Worm (Caenorhabditis elegans): ENCODE data around the gene nlp-78.

nlp-78 gene

DNA sequence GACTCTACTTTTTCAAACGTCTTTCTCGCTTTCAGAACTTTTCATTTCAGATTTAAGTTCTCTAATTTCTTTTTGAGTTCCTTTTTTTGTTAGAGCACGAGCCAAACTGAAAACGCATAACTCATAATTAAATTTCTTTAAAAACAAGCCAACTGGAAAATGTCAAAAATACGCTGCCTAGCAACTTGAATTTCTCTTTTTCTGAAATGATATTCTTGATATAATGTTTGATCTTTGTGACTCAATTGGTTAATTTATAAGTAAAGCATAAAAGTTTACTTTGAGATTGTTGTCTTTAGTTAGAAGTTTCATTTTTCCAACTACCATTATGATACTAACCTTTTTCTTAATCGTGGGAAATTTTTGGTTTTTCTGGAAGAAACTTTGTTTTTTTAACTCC, 5.1 kb downstream of the nlp-78 start:
- TF ChIP-seq ceh-16 (tag; optimal IDR thresholded peaks at IDR 0.05), result no peak
- TF ChIP-seq nhr-6 (tag; optimal IDR thresholded peaks at IDR 0.05), result no peak
- TF ChIP-seq snpc-4 (tag; optimal IDR thresholded peaks at IDR 0.05), result no peak
- TF ChIP-seq nhr-25 (tag; optimal IDR thresholded peaks at IDR 0.05), result no peak
- TF ChIP-seq nhr-77 (tag; optimal IDR thresholded peaks at IDR 0.05), result no peak
- TF ChIP-seq skn-1 (tag; optimal IDR thresholded peaks at IDR 0.05), result no peak
- TF ChIP-seq unc-62 (GFP tag; optimal IDR thresholded peaks at IDR 0.05), result no peak
- no peak for TF ChIP-seq mab-5 (tag; optimal IDR thresholded peaks at IDR 0.05)
- TF ChIP-seq sma-3 (GFP tag; optimal IDR thresholded peaks at IDR 0.05), result no peak
- TF ChIP-seq nhr-11 (tag; optimal IDR thresholded peaks at IDR 0.05), result no peak
- TF ChIP-seq crh-2 (tag; optimal IDR thresholded peaks at IDR 0.05), result no peak
- no peak for TF ChIP-seq mbf-1 (tag; optimal IDR thresholded peaks at IDR 0.05)
- TF ChIP-seq gmeb-1 (tag; optimal IDR thresholded peaks at IDR 0.05), result no peak
- no peak for TF ChIP-seq blmp-1 (tag; optimal IDR thresholded peaks at IDR 0.05; ENCODE audit: insufficient read depth)

DNA sequence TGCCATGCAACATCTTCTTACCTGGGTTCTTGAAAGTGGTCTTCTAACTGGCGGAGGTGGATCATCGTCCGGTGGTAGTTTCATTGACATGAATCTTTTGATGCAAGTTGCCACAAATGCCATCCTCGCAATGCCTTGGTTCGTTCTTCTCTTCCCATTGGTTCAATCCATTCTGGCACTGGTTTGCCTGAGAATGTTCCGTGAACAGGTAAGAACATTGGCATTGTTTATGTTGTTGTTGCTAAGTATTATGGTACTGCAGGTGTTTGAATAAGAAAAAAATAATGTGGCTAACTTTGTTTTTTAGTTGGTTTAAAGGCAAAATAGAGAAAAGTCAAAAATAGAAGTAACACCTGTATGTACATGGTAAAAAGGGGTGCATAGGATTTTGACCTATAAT, 7.8 kb downstream of the nlp-78 start:
- TF ChIP-seq peb-1 (tag; optimal IDR thresholded peaks at IDR 0.05) (no peak), nhr-10 (tag; optimal IDR thresholded peaks at IDR 0.05) (no peak), nhr-129 (tag; optimal IDR thresholded peaks at IDR 0.05) (no peak), ztf-11 (tag; optimal IDR thresholded peaks at IDR 0.05) (no peak), nhr-237 (tag; optimal IDR thresholded peaks at IDR 0.05) (no peak), lin-13 (GFP tag; optimal IDR thresholded peaks at IDR 0.05) (no peak), nhr-12 (tag; optimal IDR thresholded peaks at IDR 0.05) (no peak), sem-4 (tag; optimal IDR thresholded peaks at IDR 0.05) (no peak), aly-2 (tag; optimal IDR thresholded peaks at IDR 0.05) (no peak), crh-2 (tag; optimal IDR thresholded peaks at IDR 0.05) (no peak), elt-3 (tag; optimal IDR thresholded peaks at IDR 0.05) (no peak), lsy-2 (tag; optimal IDR thresholded peaks at IDR 0.05) (no peak), ztf-4 (tag; optimal IDR thresholded peaks at IDR 0.05) (no peak), snpc-4 (tag; optimal IDR thresholded peaks at IDR 0.05) (no peak), sma-3 (GFP tag; optimal IDR thresholded peaks at IDR 0.05) (no peak), mab-5 (tag; optimal IDR thresholded peaks at IDR 0.05) (no peak), R02D3.7 (tag; optimal IDR thresholded peaks at IDR 0.05) (no peak), nhr-21 (tag; optimal IDR thresholded peaks at IDR 0.05) (no peak), mbf-1 (tag; optimal IDR thresholded peaks at IDR 0.05) (no peak), nhr-11 (tag; optimal IDR thresholded peaks at IDR 0.05) (no peak)

DNA sequence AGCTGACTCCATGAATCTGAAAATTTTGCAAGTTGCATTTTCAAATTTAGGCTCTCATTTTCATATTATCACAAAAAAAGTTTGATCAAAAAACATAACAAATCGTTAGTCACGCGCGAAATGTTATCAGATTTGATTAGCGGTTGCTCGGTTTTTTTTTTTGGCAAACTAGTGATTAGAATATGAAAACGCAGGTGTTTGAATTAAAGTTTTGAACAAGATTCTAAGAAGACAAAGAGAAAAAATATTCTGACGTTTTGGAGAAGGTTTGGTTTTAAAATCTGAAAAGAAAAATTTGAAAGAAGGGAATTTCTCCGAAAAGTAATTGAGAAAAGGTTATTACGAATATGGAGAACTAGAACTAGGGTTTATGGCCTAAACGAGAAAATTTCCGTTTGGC, 8.4 kb downstream of the nlp-78 start:
- TF ChIP-seq C34F6.9 (tag; optimal IDR thresholded peaks at IDR 0.05) (no peak), lin-39 (tag; optimal IDR thresholded peaks at IDR 0.05) (no peak), crh-2 (tag; optimal IDR thresholded peaks at IDR 0.05) (no peak), ZK546.5 (tag; optimal IDR thresholded peaks at IDR 0.05) (no peak), nhr-21 (tag; optimal IDR thresholded peaks at IDR 0.05) (no peak)

DNA sequence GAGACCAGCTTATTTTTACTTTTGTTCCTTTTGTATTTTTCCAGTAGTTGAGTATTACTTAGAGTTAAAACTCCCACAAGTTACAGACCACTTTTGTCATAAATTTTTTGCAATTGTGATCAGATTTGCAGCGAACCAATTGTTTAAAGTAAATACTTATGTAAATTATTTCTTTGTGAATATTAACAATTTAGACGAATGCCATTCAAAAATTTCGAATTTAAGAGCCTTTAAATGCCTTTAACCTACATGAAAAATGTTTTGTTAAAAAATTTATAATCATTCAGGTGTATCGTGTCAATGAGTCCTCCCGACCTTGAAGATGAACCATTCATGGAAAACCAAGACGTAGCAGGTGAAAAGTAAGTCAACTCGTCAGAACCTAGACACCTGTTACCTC, 10.0 kb downstream of the nlp-78 start, which contains the start of gene W07A12.4:
W07A12.4 (plus strand) TSS at position 301 of the 400 bp plus-strand sequence.
- TF ChIP-seq crh-2 (tag; optimal IDR thresholded peaks at IDR 0.05) (no peak), ztf-4 (tag; optimal IDR thresholded peaks at IDR 0.05) (no peak), ceh-16 (tag; optimal IDR thresholded peaks at IDR 0.05) (no peak), peb-1 (tag; optimal IDR thresholded peaks at IDR 0.05) (no peak), F13H6.1 (tag; optimal IDR thresholded peaks at IDR 0.05) (no peak), ama-1 (optimal IDR thresholded peaks at IDR 0.05) (no peak), nhr-237 (tag; optimal IDR thresholded peaks at IDR 0.05) (no peak), ZK546.5 (tag; optimal IDR thresholded peaks at IDR 0.05) (no peak), nhr-12 (tag; optimal IDR thresholded peaks at IDR 0.05) (no peak), sma-3 (GFP tag; optimal IDR thresholded peaks at IDR 0.05) (no peak), alr-1 (tag; optimal IDR thresholded peaks at IDR 0.05) (no peak), lin-11 (tag; optimal IDR thresholded peaks at IDR 0.05) (no peak), mbf-1 (tag; optimal IDR thresholded peaks at IDR 0.05) (no peak), ztf-11 (tag; optimal IDR thresholded peaks at IDR 0.05) (no peak), nhr-6 (tag; optimal IDR thresholded peaks at IDR 0.05) (no peak), nhr-23 (tag; optimal IDR thresholded peaks at IDR 0.05) (no peak), zag-1 (tag; optimal IDR thresholded peaks at IDR 0.05) (no peak), nhr-11 (tag; optimal IDR thresholded peaks at IDR 0.05) (no peak)

DNA sequence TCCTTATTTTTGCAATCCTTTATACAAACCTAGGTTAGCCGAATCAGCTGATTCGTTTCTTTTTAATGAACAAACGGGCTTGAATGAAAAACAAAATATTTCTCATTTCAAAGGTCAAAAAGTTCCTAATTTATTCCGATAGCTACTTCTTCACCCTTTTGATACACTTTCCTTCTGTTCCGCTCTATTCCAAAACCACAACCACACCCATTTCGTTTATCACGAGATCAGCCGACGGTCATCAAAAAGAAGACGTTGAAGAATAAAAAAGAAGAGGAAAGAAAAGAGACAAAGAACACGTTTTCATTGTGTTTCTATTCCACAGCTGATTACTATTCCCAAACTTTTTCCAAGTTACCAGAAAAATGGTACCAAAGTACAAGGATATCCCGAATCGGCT, 12.1 kb downstream of the nlp-78 start:
- no peak for TF ChIP-seq nhr-12 (tag; optimal IDR thresholded peaks at IDR 0.05)
- TF ChIP-seq sem-4 (tag; optimal IDR thresholded peaks at IDR 0.05), result no peak
- no peak for TF ChIP-seq R02D3.7 (tag; optimal IDR thresholded peaks at IDR 0.05)
- no peak for TF ChIP-seq ztf-4 (tag; optimal IDR thresholded peaks at IDR 0.05)
- TF ChIP-seq mab-5 (tag; optimal IDR thresholded peaks at IDR 0.05), result no peak
- TF ChIP-seq nhr-10 (tag; optimal IDR thresholded peaks at IDR 0.05), result no peak

All from whole organism, L2 larva.